Worm (Caenorhabditis elegans) whole organism, L4/young adult: ENCODE data around the gene Y39A1C.1.

Experiments used
- W03F9.2 ChIP-seq: fragments of 150-350 bp; optimal IDR thresholded peaks from 2 replicates; lab custom pipeline; 2014; ENCODE audit warnings: missing biosample characterization, missing genetic modification characterization
- dao-5 ChIP-seq: sonication (generic microtip); optimal IDR thresholded peaks from 2 replicates; lab custom pipeline; 2016; ENCODE audit warnings: missing genotype, missing genetic modification characterization, moderate library complexity, missing compliant biosample characterization
- him-1 ChIP-seq: sonication (generic microtip); optimal IDR thresholded peaks from 2 replicates; lab custom pipeline; 2016; ENCODE audit warnings: missing genotype, missing genetic modification reagents, missing genetic modification characterization, missing compliant biosample characterization

DNA sequence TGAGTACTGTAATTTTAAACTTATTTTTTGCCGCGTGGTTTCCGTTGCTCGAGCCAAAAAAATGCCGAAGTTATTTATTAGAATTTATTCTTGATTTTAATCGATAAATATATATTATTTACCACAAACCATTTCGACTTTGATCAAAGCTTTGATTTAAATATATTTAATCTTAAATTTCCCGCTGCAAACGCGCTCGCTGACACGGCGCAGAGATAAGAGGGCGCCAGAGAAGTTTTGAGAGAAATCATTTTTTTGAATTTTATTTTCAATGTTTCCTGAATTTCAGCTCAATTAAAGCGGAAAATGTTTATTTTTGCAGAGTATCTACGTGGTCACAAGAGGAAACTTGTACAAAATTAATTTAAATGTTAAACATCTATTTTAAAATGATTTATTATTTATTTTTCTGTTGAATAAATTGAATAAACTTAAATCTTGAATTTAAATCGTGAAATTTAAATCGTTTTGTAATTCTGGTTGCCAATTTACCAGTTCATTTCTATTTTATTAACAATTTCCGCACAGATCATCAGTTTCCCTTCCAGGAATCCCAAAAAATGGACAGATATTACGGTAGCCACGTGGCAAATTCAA, 40.7 kb downstream of the Y39A1C.1 start, which contains the start of gene com-1:
- TF ChIP-seq dao-5 (tag; lab: Kevin White, UChicago): no peak
- TF ChIP-seq him-1 (tag; lab: Kevin White, UChicago): no peak
- TF ChIP-seq W03F9.2 (tag; lab: Kevin White, UChicago): peak; percentile 38
